Worm (Caenorhabditis elegans) whole organism, late embryonic: ENCODE measurements around the gene sod-5.

Experiments
- ama-1 ChIP-seq: fragments of 150-350 bp; optimal IDR thresholded peaks from 2 replicates; lab custom pipeline; 2014
- ceh-48 ChIP-seq: sonication (generic microtip); optimal IDR thresholded peaks from 2 replicates; lab custom pipeline; 2016; ENCODE audit warnings: missing genetic modification characterization, inconsistent platforms, missing compliant biosample characterization
- lin-11 ChIP-seq: fragments of 200-800 bp; sonication (Bioruptor generic); optimal IDR thresholded peaks from 2 replicates; lab custom pipeline; 2018; ENCODE audit warnings: mild to moderate bottlenecking, missing genetic modification characterization, missing compliant biosample characterization
- pha-4 ChIP-seq: fragments of 150-350 bp; optimal IDR thresholded peaks from 2 replicates; lab custom pipeline; 2018; ENCODE audit warnings: missing biosample characterization, missing genetic modification reagents, missing genetic modification characterization

- TF ChIP-seq lin-11 (tag; lab: Kevin White, UChicago) (no peak), pha-4 (tag; lab: Kevin White, UChicago) (no peak), ceh-48 (tag; lab: Kevin White, UChicago) (no peak), ama-1 (lab: Kevin White, UChicago) (no peak)
These were observed 26.4 kb upstream of the sod-5 start for ce11 chrII:4391072-4391471.
